Worm (Caenorhabditis elegans) whole organism, L4 larva: Measurements from ENCODE around the gene Y67A10A.2.

Source experiments
- F10B5.3 ChIP-seq: sonication (generic microtip); optimal IDR thresholded peaks from 2 replicates; lab custom pipeline; 2016; ENCODE audit warnings: mild to moderate bottlenecking, missing genetic modification characterization, missing compliant biosample characterization
- F26F4.8 ChIP-seq: fragments of 200-800 bp; sonication (Bioruptor generic); conservative IDR thresholded peaks from 2 replicates; pipeline ENCODE4 v1.3.6; 2022; ENCODE audit warnings: missing genetic modification characterization, missing compliant biosample characterization
- F37D6.2 ChIP-seq: sonication (generic microtip); optimal IDR thresholded peaks from 2 replicates; lab custom pipeline; 2016; ENCODE audit warnings: mild to moderate bottlenecking, missing genetic modification characterization, missing compliant biosample characterization
- F44E2.7 ChIP-seq: fragments of 200-800 bp; sonication (Bioruptor generic); IDR thresholded peaks from 2 replicates; pipeline ENCODE4 v2.1.2; 2022; ENCODE audit warnings: missing genetic modification characterization, missing compliant biosample characterization
- R02D3.7 ChIP-seq: fragments of 150-350 bp; sonication (generic microtip); optimal IDR thresholded peaks from 3 replicates; lab custom pipeline; 2014; ENCODE audit warnings: missing biosample characterization, missing genetic modification characterization
- T20F7.1 ChIP-seq: fragments of 200-800 bp; sonication (Bioruptor generic); optimal IDR thresholded peaks from 2 replicates; lab custom pipeline; 2018; ENCODE audit warnings: mild to moderate bottlenecking, missing genetic modification characterization, missing compliant biosample characterization
- Y48G9A.11 ChIP-seq: fragments of 200-800 bp; sonication (Bioruptor generic); IDR thresholded peaks from 2 replicates; pipeline ENCODE4 v1.3.6; 2022; ENCODE audit warnings: missing genetic modification reagents, missing genetic modification characterization, missing compliant biosample characterization
- Y5F2A.4 ChIP-seq: fragments of 200-800 bp; sonication (Bioruptor generic); optimal IDR thresholded peaks from 2 replicates; lab custom pipeline; 2018; ENCODE audit warnings: mild to moderate bottlenecking, missing genetic modification characterization, missing compliant biosample characterization
- aha-1 ChIP-seq: fragments of 150-350 bp; peaks from one replicate; lab custom pipeline; 2014; ENCODE audit warnings: missing biosample characterization, missing genetic modification characterization
- arid-1 ChIP-seq: fragments of 200-800 bp; sonication (Bioruptor generic); conservative IDR thresholded peaks from 2 replicates; pipeline ENCODE4 v1.3.6; 2022; ENCODE audit warnings: missing genetic modification reagents, missing genetic modification characterization, missing compliant biosample characterization
- ceh-20 ChIP-seq: fragments of 200-800 bp; sonication (Bioruptor generic); IDR thresholded peaks from 2 replicates; pipeline ENCODE4 v1.3.6; 2022; ENCODE audit warnings: missing genetic modification reagents, missing genetic modification characterization, missing compliant biosample characterization
- ceh-62 ChIP-seq: sonication (generic microtip); optimal IDR thresholded peaks from 2 replicates; lab custom pipeline; 2017; ENCODE audit warnings: missing biosample characterization, missing genetic modification characterization
- ceh-82 ChIP-seq: sonication (generic microtip); optimal IDR thresholded peaks from 2 replicates; lab custom pipeline; 2017; ENCODE audit warnings: missing biosample characterization, missing genetic modification characterization
- ces-1 ChIP-seq: fragments of 150-350 bp; sonication (generic microtip); optimal IDR thresholded peaks from 4 replicates; lab custom pipeline; 2014; ENCODE audit warnings: missing biosample characterization, missing genetic modification reagents, missing genetic modification characterization
- cey-2 ChIP-seq: sonication (generic microtip); optimal IDR thresholded peaks from 3 replicates; lab custom pipeline; 2017; ENCODE audit warnings: missing genetic modification characterization, mild to moderate bottlenecking, missing compliant biosample characterization, antibody characterized with exemption, borderline replicate concordance; ENCODE audit not compliant: insufficient read depth
- ctbp-1 ChIP-seq: fragments of 200-800 bp; sonication (Bioruptor generic); IDR thresholded peaks from 2 replicates; pipeline ENCODE4 v1.3.6; 2022; ENCODE audit warnings: missing genetic modification reagents, missing genetic modification characterization, missing compliant biosample characterization
- daf-12 ChIP-seq: fragments of 150-350 bp; optimal IDR thresholded peaks from 2 replicates; lab custom pipeline; 2014; ENCODE audit warnings: missing biosample characterization, missing genetic modification reagents, missing genetic modification characterization
- daf-16 ChIP-seq, 3 experiments: sonication (generic microtip); optimal IDR thresholded peaks; 2 replicates each; lab custom pipeline; 2016 to 2017; ENCODE audit warnings: missing genetic modification characterization in 3 of 3, missing genetic modification reagents in 3 of 3, mild to moderate bottlenecking in 2 of 3, missing compliant biosample characterization in 2 of 3, missing biosample characterization in 1 of 3, moderate library complexity in 1 of 3
- dmd-6 ChIP-seq: fragments of 200-800 bp; sonication (Bioruptor generic); IDR thresholded peaks from 2 replicates; pipeline ENCODE4 v1.3.6; 2022; ENCODE audit warnings: missing genetic modification reagents, missing genetic modification characterization, missing compliant biosample characterization
- dmd-8 ChIP-seq: fragments of 200-800 bp; sonication (Bioruptor generic); IDR thresholded peaks from 2 replicates; pipeline ENCODE4 v1.3.6; 2022; ENCODE audit warnings: missing genetic modification characterization, missing compliant biosample characterization
- duxl-1 ChIP-seq: sonication (generic microtip); optimal IDR thresholded peaks from 2 replicates; lab custom pipeline; 2016; ENCODE audit warnings: mild to moderate bottlenecking, missing genetic modification characterization, moderate library complexity, missing compliant biosample characterization; ENCODE audit not compliant: poor library complexity
- dve-1 ChIP-seq: sonication (generic microtip); optimal IDR thresholded peaks from 2 replicates; lab custom pipeline; 2017; ENCODE audit warnings: antibody characterized with exemption, mild to moderate bottlenecking, missing genetic modification characterization, missing compliant biosample characterization; ENCODE audit not compliant: insufficient read depth
- egl-27 ChIP-seq: sonication (generic microtip); optimal IDR thresholded peaks from 3 replicates; lab custom pipeline; 2017; ENCODE audit warnings: missing biosample characterization, missing genetic modification reagents, missing genetic modification characterization
- fos-1 ChIP-seq: fragments of 150-350 bp; optimal IDR thresholded peaks from 2 replicates; lab custom pipeline; 2014; ENCODE audit warnings: missing biosample characterization, missing genetic modification characterization
- hif-1 ChIP-seq, 2 experiments: sonication (generic microtip); optimal IDR thresholded peaks; 2 replicates each; lab custom pipeline; 2016 to 2017; ENCODE audit warnings: missing compliant biosample characterization in 2 of 2, missing genetic modification characterization in 2 of 2, missing genetic modification reagents in 2 of 2, missing genotype in 2 of 2, mild to moderate bottlenecking in 1 of 2
- hlh-30 ChIP-seq: sonication (generic microtip); optimal IDR thresholded peaks from 2 replicates; lab custom pipeline; 2017; ENCODE audit warnings: antibody characterized with exemption, mild to moderate bottlenecking, missing genetic modification characterization, missing compliant biosample characterization; ENCODE audit not compliant: insufficient read depth
- hmg-1.1 ChIP-seq: fragments of 200-800 bp; sonication (Bioruptor generic); IDR thresholded peaks from 2 replicates; pipeline ENCODE4 v1.3.6; 2022; ENCODE audit warnings: missing genetic modification reagents, missing genetic modification characterization, missing compliant biosample characterization
- lim-7 ChIP-seq: fragments of 200-800 bp; sonication (Bioruptor generic); IDR thresholded peaks from 2 replicates; pipeline ENCODE4 v1.3.6; 2022; ENCODE audit warnings: missing genetic modification characterization, missing compliant biosample characterization
- lin-1 ChIP-seq: fragments of 200-800 bp; sonication (Bioruptor generic); IDR thresholded peaks from 2 replicates; pipeline ENCODE4 v1.3.6; 2022; ENCODE audit warnings: missing genetic modification reagents, missing genetic modification characterization, missing compliant biosample characterization
- lin-13 ChIP-seq: fragments of 150-350 bp; optimal IDR thresholded peaks from 2 replicates; lab custom pipeline; 2014; ENCODE audit warnings: missing biosample characterization, missing genetic modification reagents, missing genetic modification characterization
- lin-38 ChIP-seq: fragments of 200-800 bp; sonication (Bioruptor generic); IDR thresholded peaks from 2 replicates; pipeline ENCODE4 v1.3.6; 2022; ENCODE audit warnings: missing genetic modification reagents, missing genetic modification characterization, missing compliant biosample characterization
- mdt-29 ChIP-seq: fragments of 200-800 bp; sonication (Bioruptor generic); IDR thresholded peaks from 2 replicates; pipeline ENCODE4 v1.3.6; 2022; ENCODE audit warnings: missing genetic modification reagents, missing genetic modification characterization, missing compliant biosample characterization
- mep-1 ChIP-seq: fragments of 150-350 bp; sonication (generic microtip); optimal IDR thresholded peaks from 3 replicates; lab custom pipeline; 2014; ENCODE audit warnings: missing biosample characterization, missing genetic modification characterization
- mes-2 ChIP-seq: sonication (generic microtip); optimal IDR thresholded peaks from 2 replicates; lab custom pipeline; 2016; ENCODE audit warnings: missing genotype, mild to moderate bottlenecking, missing genetic modification characterization, missing compliant biosample characterization; ENCODE audit not compliant: poor library complexity, severe bottlenecking
- mxl-2 ChIP-seq: fragments of 200-800 bp; sonication (Bioruptor generic); conservative IDR thresholded peaks from 2 replicates; pipeline ENCODE4 v1.3.6; 2022; ENCODE audit warnings: missing genetic modification reagents, missing genetic modification characterization, missing compliant biosample characterization
- nhr-10 ChIP-seq: fragments of 150-350 bp; optimal IDR thresholded peaks from 2 replicates; lab custom pipeline; 2014; ENCODE audit warnings: missing biosample characterization, missing genetic modification characterization
- nhr-11 ChIP-seq: fragments of 150-350 bp; optimal IDR thresholded peaks from 2 replicates; lab custom pipeline; 2014; ENCODE audit warnings: missing biosample characterization, missing genetic modification characterization
- nhr-41 ChIP-seq: fragments of 200-800 bp; sonication (Bioruptor generic); IDR thresholded peaks from 2 replicates; pipeline ENCODE4 v1.3.6; 2022; ENCODE audit warnings: missing genetic modification reagents, missing genetic modification characterization, missing compliant biosample characterization
- nhr-42 ChIP-seq: fragments of 200-800 bp; sonication (Bioruptor generic); IDR thresholded peaks from 2 replicates; pipeline ENCODE4 v1.3.6; 2022; ENCODE audit warnings: missing genetic modification characterization, missing compliant biosample characterization
- pqm-1 ChIP-seq: sonication (generic microtip); optimal IDR thresholded peaks from 2 replicates; lab custom pipeline; 2017; ENCODE audit warnings: missing biosample characterization, missing genetic modification characterization
- set-16 ChIP-seq: fragments of 200-800 bp; sonication (Bioruptor generic); IDR thresholded peaks from 2 replicates; pipeline ENCODE4 v1.3.6; 2022; ENCODE audit warnings: missing genetic modification reagents, missing genetic modification characterization, missing compliant biosample characterization
- snpc-1.2 ChIP-seq: fragments of 200-800 bp; sonication (Bioruptor generic); IDR thresholded peaks from 2 replicates; pipeline ENCODE4 v1.3.6; 2022; ENCODE audit warnings: missing genetic modification reagents, missing genetic modification characterization, missing compliant biosample characterization
- spr-1 ChIP-seq: sonication (generic microtip); optimal IDR thresholded peaks from 2 replicates; lab custom pipeline; 2016; ENCODE audit warnings: mild to moderate bottlenecking, missing genetic modification characterization, missing compliant biosample characterization
- spr-3 ChIP-seq: fragments of 200-800 bp; sonication (Bioruptor generic); optimal IDR thresholded peaks from 2 replicates; lab custom pipeline; 2018; ENCODE audit warnings: mild to moderate bottlenecking, missing genetic modification characterization, missing compliant biosample characterization
- tag-97 ChIP-seq: fragments of 200-800 bp; sonication (Bioruptor generic); IDR thresholded peaks from 2 replicates; pipeline ENCODE4 v1.3.6; 2022; ENCODE audit warnings: missing genetic modification characterization, missing compliant biosample characterization
- unc-130 ChIP-seq: sonication (generic microtip); optimal IDR thresholded peaks from 2 replicates; lab custom pipeline; 2016; ENCODE audit warnings: missing genetic modification reagents, missing genetic modification characterization, missing compliant biosample characterization
- unc-39 ChIP-seq: sonication (generic microtip); optimal IDR thresholded peaks from 2 replicates; lab custom pipeline; 2017; ENCODE audit warnings: missing biosample characterization, missing genetic modification characterization
- zip-11 ChIP-seq: fragments of 200-800 bp; sonication (Bioruptor generic); IDR thresholded peaks from 2 replicates; pipeline ENCODE4 v1.3.6; 2022; ENCODE audit warnings: missing genetic modification characterization, missing compliant biosample characterization
- ztf-11 ChIP-seq: fragments of 150-350 bp; optimal IDR thresholded peaks from 2 replicates; lab custom pipeline; 2014; ENCODE audit warnings: missing biosample characterization, missing genetic modification characterization

Y67A10A.2 gene

DNA sequence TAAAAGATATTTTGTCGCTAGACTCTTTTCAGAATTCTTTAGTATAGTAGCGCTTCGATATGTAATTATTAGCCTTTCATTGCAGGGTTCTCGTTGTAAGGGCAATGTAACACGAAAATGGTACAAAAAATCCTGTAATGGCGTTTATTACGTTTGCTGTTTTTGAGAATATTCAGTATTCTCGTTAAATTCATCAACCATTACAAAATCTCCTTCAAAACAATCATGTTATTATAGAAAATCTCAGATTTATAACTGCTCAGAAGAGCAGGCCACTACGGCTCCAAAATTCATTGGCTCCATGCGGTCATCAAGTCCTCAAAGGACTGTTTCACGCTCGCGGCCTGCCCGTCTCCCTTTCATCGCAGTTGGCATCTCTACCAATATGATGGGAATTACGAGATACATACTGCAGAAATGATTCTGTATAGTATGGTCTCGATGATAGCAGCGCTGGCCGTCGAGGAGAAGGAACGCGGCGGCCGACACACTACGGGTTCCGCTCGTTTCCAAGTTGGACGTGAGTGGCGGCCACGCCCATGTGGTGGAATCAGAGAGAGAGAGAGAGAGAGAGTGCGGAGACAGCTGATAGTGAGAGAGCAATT, 11.1 kb upstream of the Y67A10A.2 start (continued):
- TF ChIP-seq F10B5.3 (tag; lab: Kevin White, UChicago) (peak; percentile 71), arid-1 (GFP tag; lab: Robert Waterston, UW) (peak; percentile 85), ctbp-1 (GFP tag; lab: Robert Waterston, UW) (no peak), ceh-20 (GFP tag; lab: Robert Waterston, UW) (0 out of 2 replicates have a peak, but pooled peaks have one; percentile 50), set-16 (GFP tag; lab: Robert Waterston, UW) (no peak; the same call in 1 of the 2 replicates), nhr-11 (tag; lab: Kevin White, UChicago) (no peak), unc-130 (GFP tag; lab: Kevin White, UChicago) (peak; percentile 44), nhr-41 (GFP tag; lab: Robert Waterston, UW) (0 out of 2 replicates have a peak, but pooled peaks have one; percentile 7), hlh-30 (peak; percentile 61), Y48G9A.11 (GFP tag; lab: Robert Waterston, UW) (peak; percentile 70), zip-11 (GFP tag; lab: Robert Waterston, UW) (no peak), ceh-82 (tag; lab: Kevin White, UChicago) (no peak), ceh-62 (tag; lab: Kevin White, UChicago) (no peak), F44E2.7 (no peak), dmd-8 (GFP tag; lab: Robert Waterston, UW) (peak; percentile 69; the same call in 1 of the 2 replicates), fos-1 (tag; lab: Kevin White, UChicago) (no peak), daf-12 (tag; lab: Kevin White, UChicago) (no peak), unc-39 (tag; lab: Kevin White, UChicago) (no peak), lim-7 (GFP tag; lab: Robert Waterston, UW) (no peak), mdt-29 (GFP tag; lab: Robert Waterston, UW) (peak; percentile 95), snpc-1.2 (peak; percentile 100), mep-1 (tag; lab: Kevin White, UChicago) (no peak), pqm-1 (tag; lab: Kevin White, UChicago) (no peak), cey-2 (tag; lab: Kevin White, UChicago) (no peak), egl-27 (tag; lab: Kevin White, UChicago) (no peak), lin-38 (GFP tag; lab: Robert Waterston, UW) (peak; percentile 75), mxl-2 (GFP tag; lab: Robert Waterston, UW) (0 out of 2 replicates have a peak, but pooled peaks have one; percentile 5), R02D3.7 (no peak), hmg-1.1 (peak; percentile 67; the same call in 1 of the 2 replicates), ztf-11 (tag; lab: Kevin White, UChicago) (no peak), F37D6.2 (peak; percentile 19), Y5F2A.4 (peak; percentile 44), lin-1 (GFP tag; lab: Robert Waterston, UW) (peak; percentile 57; the same call in 1 of the 2 replicates), dmd-6 (GFP tag; lab: Robert Waterston, UW) (peak; percentile 89), nhr-42 (GFP tag; lab: Robert Waterston, UW) (peak; percentile 80), spr-3 (GFP tag; lab: Kevin White, UChicago) (peak; percentile 63), ces-1 (GFP tag; lab: Kevin White, UChicago) (no peak), hif-1 (tag; optimal IDR thresholded peaks at IDR 0.05; lab: Kevin White, UChicago) (peak in 1 of 2 experiments; percentile 7), T20F7.1 (GFP tag; lab: Kevin White, UChicago) (no peak), aha-1 (tag; lab: Kevin White, UChicago) (peak; percentile 77), dve-1 (tag; lab: Kevin White, UChicago) (no peak), spr-1 (tag; lab: Kevin White, UChicago) (peak; percentile 72), lin-13 (peak; percentile 64), daf-16 (GFP tag; optimal IDR thresholded peaks at IDR 0.05; lab: Kevin White, UChicago) (peak; percentile 75 to 81), daf-16 (tag; optimal IDR thresholded peaks at IDR 0.05; lab: Kevin White, UChicago) (peak; percentile 67), duxl-1 (peak; percentile 85), nhr-10 (no peak), F26F4.8 (GFP tag; lab: Robert Waterston, UW) (no peak), mes-2 (tag; lab: Kevin White, UChicago) (peak; percentile 87), tag-97 (GFP tag; lab: Robert Waterston, UW) (no peak)
